Fruit fly (Drosophila melanogaster) whole organism, embryonic: ENCODE results near the gene CG13127.
A peak's percentile ranks its signal among the peaks of the same experiment; 100 is the strongest.

ENCODE experiments used
- Ada2b ChIP-seq: fragments of 200-800 bp; sonication (Bioruptor generic); IDR thresholded peaks from 2 replicates; pipeline ENCODE4 v1.3.6; 2022; ENCODE audit warnings: missing biosample characterization, missing genetic modification characterization
- Antp ChIP-seq: fragments of 200-800 bp; sonication (Bioruptor generic); optimal IDR thresholded peaks from 3 replicates; lab custom pipeline; 2016; ENCODE audit warnings: missing biosample characterization, missing genetic modification characterization
- C15 ChIP-seq: fragments of 200-800 bp; sonication (Bioruptor generic); IDR thresholded peaks from 3 replicates; pipeline ENCODE4 v1.3.6; 2022; ENCODE audit warnings: missing biosample characterization, missing genetic modification characterization
- CG11696 ChIP-seq: fragments of 200-800 bp; sonication (Bioruptor generic); IDR thresholded peaks from 2 replicates; pipeline ENCODE4 v1.3.6; 2022; ENCODE audit warnings: missing biosample characterization, missing genetic modification characterization
- CG12155 ChIP-seq: fragments of 200-800 bp; sonication (Bioruptor generic); optimal IDR thresholded peaks from 3 replicates; lab custom pipeline; 2016; ENCODE audit warnings: missing biosample characterization, missing genetic modification characterization
- CG12769 ChIP-seq: fragments of 200-800 bp; sonication (Bioruptor generic); optimal IDR thresholded peaks from 2 replicates; lab custom pipeline; 2019; ENCODE audit warnings: missing biosample characterization, mild to moderate bottlenecking, missing genetic modification characterization, moderate library complexity
- CG12942 ChIP-seq: fragments of 200-800 bp; sonication (Bioruptor generic); optimal IDR thresholded peaks from 3 replicates; lab custom pipeline; 2016; ENCODE audit warnings: missing biosample characterization, missing genetic modification characterization
- CG2875 ChIP-seq: fragments of 200-800 bp; sonication (Bioruptor generic); optimal IDR thresholded peaks from 2 replicates; lab custom pipeline; 2017; ENCODE audit warnings: missing biosample characterization, mild to moderate bottlenecking, missing genetic modification characterization, missing genetic modification reagents
- CG32532 ChIP-seq: fragments of 200-800 bp; sonication (Bioruptor generic); IDR thresholded peaks from 2 replicates; pipeline ENCODE4 v1.3.6; 2022; ENCODE audit warnings: missing biosample characterization, missing genetic modification characterization
- CG32772 ChIP-seq: fragments of 200-800 bp; sonication (Bioruptor generic); IDR thresholded peaks from 2 replicates; pipeline ENCODE4 v1.3.6; 2022; ENCODE audit warnings: missing biosample characterization, missing genetic modification characterization
- CG34224 ChIP-seq: fragments of 200-800 bp; sonication (Bioruptor generic); IDR thresholded peaks from 3 replicates; pipeline ENCODE4 v1.3.6; 2022; ENCODE audit warnings: missing biosample characterization, missing genetic modification characterization; ENCODE audit not compliant: partially characterized antibody
- CG3726 ChIP-seq: fragments of 200-800 bp; sonication (Bioruptor generic); IDR thresholded peaks from 3 replicates; pipeline ENCODE4, ENCODE4 v1.3.6; 2022; ENCODE audit warnings: missing biosample characterization, missing genetic modification characterization
- CG7556 ChIP-seq: fragments of 200-800 bp; sonication (Bioruptor generic); optimal IDR thresholded peaks from 2 replicates; lab custom pipeline; 2017; ENCODE audit warnings: missing biosample characterization, mild to moderate bottlenecking, missing genetic modification characterization
- CG8089 ChIP-seq: fragments of 200-800 bp; sonication (Bioruptor generic); optimal IDR thresholded peaks from 3 replicates; lab custom pipeline; 2016; ENCODE audit warnings: missing biosample characterization, missing genetic modification characterization
- CG8359 ChIP-seq: fragments of 200-800 bp; sonication (Bioruptor generic); optimal IDR thresholded peaks from 2 replicates; lab custom pipeline; 2017; ENCODE audit warnings: missing biosample characterization, mild to moderate bottlenecking, missing genetic modification characterization, borderline replicate concordance
- CG8765 ChIP-seq: fragments of 200-800 bp; sonication (Bioruptor generic); IDR thresholded peaks from 2 replicates; pipeline ENCODE4 v1.3.6; 2022; ENCODE audit warnings: missing biosample characterization, missing genetic modification characterization
- CkIIα-i1 ChIP-seq: fragments of 200-800 bp; sonication (Bioruptor generic); IDR thresholded peaks from 2 replicates; pipeline ENCODE4 v1.3.6; 2022; ENCODE audit warnings: missing biosample characterization, missing genetic modification characterization
- D19B ChIP-seq: fragments of 200-800 bp; sonication (Bioruptor generic); optimal IDR thresholded peaks from 2 replicates; lab custom pipeline; 2017; ENCODE audit warnings: missing biosample characterization, mild to moderate bottlenecking, missing genetic modification characterization
- Deaf1 ChIP-seq: fragments of 200-800 bp; optimal IDR thresholded peaks from 3 replicates; lab custom pipeline; 2019; ENCODE audit warnings: missing biosample characterization, mild to moderate bottlenecking, missing genetic modification characterization, moderate library complexity
- Gsc ChIP-seq: fragments of 200-800 bp; sonication (Bioruptor generic); IDR thresholded peaks from 2 replicates; pipeline ENCODE4 v1.3.6; 2022; ENCODE audit warnings: missing biosample characterization, missing genetic modification characterization
- HLH54F ChIP-seq: fragments of 200-800 bp; sonication (Bioruptor generic); optimal IDR thresholded peaks from 3 replicates; lab custom pipeline; 2016; ENCODE audit warnings: missing biosample characterization, missing genetic modification characterization
- Hand ChIP-seq: fragments of 200-800 bp; sonication (Bioruptor generic); optimal IDR thresholded peaks from 2 replicates; lab custom pipeline; 2017; ENCODE audit warnings: mild to moderate bottlenecking, missing biosample characterization, missing genetic modification reagents, missing genetic modification characterization
- Hmx ChIP-seq: fragments of 200-800 bp; sonication (Bioruptor generic); optimal IDR thresholded peaks from 2 replicates; lab custom pipeline; 2016; ENCODE audit warnings: missing biosample characterization, missing genetic modification characterization
- Hr78 ChIP-seq, 2 experiments: fragments of 200-800 bp in 1 of 2; fragments of >200 bp in 1 of 2; sonication (Bioruptor generic) in 1 of 2; optimal IDR thresholded peaks; 2 replicates each; lab custom pipeline; 2017 to 2019; ENCODE audit warnings: missing biosample characterization in 2 of 2, missing genetic modification characterization in 2 of 2, mild to moderate bottlenecking in 1 of 2, moderate library complexity in 1 of 2
- MESR4 ChIP-seq: fragments of 200-800 bp; sonication (Bioruptor generic); optimal IDR thresholded peaks from 2 replicates; lab custom pipeline; 2018; ENCODE audit warnings: missing biosample characterization, mild to moderate bottlenecking, missing genetic modification characterization, moderate library complexity
- Rfx ChIP-seq: fragments of 200-800 bp; sonication (Bioruptor generic); IDR thresholded peaks from 2 replicates; pipeline ENCODE4 v1.3.6; 2022; ENCODE audit warnings: missing biosample characterization, missing genetic modification characterization
- Rx ChIP-seq: fragments of 200-800 bp; sonication (Bioruptor generic); IDR thresholded peaks from 2 replicates; pipeline ENCODE4 v1.3.6; 2022; ENCODE audit warnings: missing biosample characterization, missing genetic modification characterization
- Side ChIP-seq: fragments of 200-800 bp; sonication (Bioruptor generic); optimal IDR thresholded peaks from 2 replicates; lab custom pipeline; 2016; ENCODE audit warnings: missing biosample characterization, missing genetic modification characterization
- Spps ChIP-seq: fragments of 200-800 bp; sonication (Bioruptor generic); optimal IDR thresholded peaks from 2 replicates; lab custom pipeline; 2018; ENCODE audit warnings: missing biosample characterization, mild to moderate bottlenecking, missing genetic modification characterization
- btn ChIP-seq: fragments of 200-800 bp; sonication (Bioruptor generic); optimal IDR thresholded peaks from 2 replicates; lab custom pipeline; 2016; ENCODE audit warnings: missing biosample characterization, missing genetic modification characterization
- chn ChIP-seq: fragments of 200-800 bp; sonication (Bioruptor generic); optimal IDR thresholded peaks from 2 replicates; lab custom pipeline; 2016; ENCODE audit warnings: missing biosample characterization, missing genetic modification characterization
- crp ChIP-seq, 2 experiments: fragments of 200-800 bp; sonication (Bioruptor generic); optimal IDR thresholded peaks; 2 replicates in 1 of 2; 3 replicates in 1 of 2; lab custom pipeline; 2017; ENCODE audit warnings: missing biosample characterization in 2 of 2, missing genetic modification characterization in 2 of 2, mild to moderate bottlenecking in 1 of 2, moderate library complexity in 1 of 2
- eve ChIP-seq, 2 experiments: fragments of >200 bp; optimal IDR thresholded peaks; 2 replicates each; lab custom pipeline; 2017; ENCODE audit warnings: missing biosample characterization in 2 of 2, missing genetic modification characterization in 2 of 2
- ewg ChIP-seq: fragments of 200-800 bp; sonication (Bioruptor generic); optimal IDR thresholded peaks from 3 replicates; lab custom pipeline; 2017; ENCODE audit warnings: mild to moderate bottlenecking, missing biosample characterization, missing genetic modification reagents, missing genetic modification characterization
- grau ChIP-seq: fragments of 200-800 bp; optimal IDR thresholded peaks from 3 replicates; lab custom pipeline; 2019; ENCODE audit warnings: missing biosample characterization, mild to moderate bottlenecking, missing genetic modification characterization, moderate library complexity
- jigr1 ChIP-seq: fragments of 200-800 bp; sonication (Bioruptor generic); IDR thresholded peaks from 3 replicates; pipeline ENCODE4 v1.3.6; 2022; ENCODE audit warnings: missing biosample characterization, missing genetic modification characterization
- kah ChIP-seq: fragments of 200-800 bp; sonication (Bioruptor generic); optimal IDR thresholded peaks from 2 replicates; lab custom pipeline; 2018; ENCODE audit warnings: missing biosample characterization, mild to moderate bottlenecking, missing genetic modification characterization
- knrl ChIP-seq: fragments of 200-800 bp; sonication (Bioruptor generic); IDR thresholded peaks from 3 replicates; pipeline ENCODE4 v1.3.6; 2022; ENCODE audit warnings: missing biosample characterization, missing genetic modification characterization; ENCODE audit not compliant: partially characterized antibody
- pan ChIP-seq, 4 experiments: fragments of >200 bp in 3 of 4; fragments of 200-800 bp in 1 of 4; sonication (Bioruptor generic) in 1 of 4; optimal IDR thresholded peaks in 3 of 4; IDR thresholded peaks in 1 of 4; 2 replicates each; pipeline versions ENCODE4 v1.3.6 to Lab custom; 2017 to 2022; ENCODE audit warnings: missing biosample characterization in 2 of 4, missing genetic modification characterization in 2 of 4, mixed read lengths in 1 of 4
- peb ChIP-seq: fragments of 200-800 bp; sonication (Bioruptor generic); IDR thresholded peaks from 2 replicates; pipeline ENCODE4 v1.3.6; 2022; ENCODE audit warnings: missing biosample characterization, missing genetic modification characterization
- pnt ChIP-seq: fragments of 200-800 bp; sonication (Bioruptor generic); optimal IDR thresholded peaks from 3 replicates; lab custom pipeline; 2016; ENCODE audit warnings: missing biosample characterization, missing genetic modification characterization
- sd ChIP-seq: fragments of 200-800 bp; sonication (Bioruptor generic); optimal IDR thresholded peaks from 3 replicates; lab custom pipeline; 2018; ENCODE audit warnings: missing biosample characterization, mild to moderate bottlenecking, missing genetic modification characterization, moderate library complexity
- sens ChIP-seq: fragments of 200-800 bp; sonication (Bioruptor generic); peaks from one replicate; lab custom pipeline; 2016; ENCODE audit warnings: missing biosample characterization, missing genetic modification characterization
- seq ChIP-seq: fragments of 200-800 bp; sonication (Bioruptor generic); IDR thresholded peaks from 2 replicates; pipeline ENCODE4 v1.3.6; 2022; ENCODE audit warnings: missing biosample characterization, missing genetic modification characterization
- slp2 ChIP-seq: fragments of 200-800 bp; sonication (Bioruptor generic); optimal IDR thresholded peaks from 2 replicates; lab custom pipeline; 2016; ENCODE audit warnings: missing biosample characterization, missing genetic modification characterization
- stwl ChIP-seq: fragments of 200-800 bp; sonication (Bioruptor generic); optimal IDR thresholded peaks from 3 replicates; lab custom pipeline; 2018; ENCODE audit warnings: missing biosample characterization, mild to moderate bottlenecking, missing genetic modification characterization, moderate library complexity
- trem ChIP-seq: fragments of 200-800 bp; optimal IDR thresholded peaks from 3 replicates; lab custom pipeline; 2019; ENCODE audit warnings: missing biosample characterization, mild to moderate bottlenecking, missing genetic modification characterization, moderate library complexity
- trh ChIP-seq: fragments of 200-800 bp; sonication (Bioruptor generic); optimal IDR thresholded peaks from 2 replicates; lab custom pipeline; 2016; ENCODE audit warnings: missing biosample characterization, missing genetic modification characterization
- vvl ChIP-seq: fragments of 200-800 bp; sonication (Bioruptor generic); IDR thresholded peaks from 2 replicates; pipeline ENCODE4 v1.3.6; 2022; ENCODE audit warnings: missing biosample characterization, missing genetic modification characterization
- zfh1 ChIP-seq: fragments of 200-800 bp; sonication (Bioruptor generic); IDR thresholded peaks from 3 replicates; pipeline ENCODE4 v1.3.6; 2022; ENCODE audit warnings: missing biosample characterization, missing genetic modification characterization

Gene CG13127

dm6 chr2L:10057236-10057635 lies 30.8 kb downstream of the CG13127 start (continued):
- TF ChIP-seq CkIIα-i1 (GFP tag; lab: Robert Waterston, UW) (no peak), trem (peak; percentile 50), MESR4 (GFP tag; lab: Kevin White, UChicago) (no peak), CG8089 (GFP tag; lab: Kevin White, UChicago) (peak; percentile 63), sd (tag; lab: Kevin White, UChicago) (no peak), trh (peak; percentile 10), seq (0 out of 2 replicates have a peak, but pooled peaks have one; percentile 27), Rfx (GFP tag; lab: Robert Waterston, UW) (peak; percentile 83), D19B (GFP tag; lab: Kevin White, UChicago) (no peak), zfh1 (GFP tag; lab: Robert Waterston, UW) (peak; percentile 96), CG34224 (GFP tag; lab: Robert Waterston, UW) (no peak), peb (peak; percentile 78), Ada2b (GFP tag; lab: Robert Waterston, UW) (peak; percentile 76), vvl (GFP tag; lab: Robert Waterston, UW) (peak; percentile 91), Antp (GFP tag; lab: Kevin White, UChicago) (peak; percentile 84), jigr1 (GFP tag; lab: Robert Waterston, UW) (0 out of 3 replicates have a peak, but pooled peaks have one; percentile 70), CG12942 (GFP tag; lab: Kevin White, UChicago) (peak; percentile 62), knrl (no peak), chn (GFP tag; lab: Kevin White, UChicago) (peak; percentile 80), CG8359 (peak; percentile 42), Side (GFP tag; lab: Kevin White, UChicago) (peak; percentile 78), btn (GFP tag; lab: Kevin White, UChicago) (peak; percentile 50), CG12769 (tag; lab: Kevin White, UChicago) (peak; percentile 49), Deaf1 (tag; lab: Kevin White, UChicago) (no peak), Spps (tag; lab: Kevin White, UChicago) (peak; percentile 65), ewg (GFP tag; lab: Kevin White, UChicago) (peak; percentile 50), stwl (tag; lab: Kevin White, UChicago) (peak; percentile 13), CG8765 (GFP tag; lab: Robert Waterston, UW) (peak; percentile 89), eve (GFP tag; optimal IDR thresholded peaks at IDR 0.05; lab: Kevin White, UChicago) (no peak), CG2875 (GFP tag; lab: Kevin White, UChicago) (peak; percentile 45), CG3726 (GFP tag; lab: Robert Waterston, UW) (peak; percentile 81; the same call in 2 of the 3 replicates), Hand (GFP tag; lab: Kevin White, UChicago) (no peak), CG7556 (GFP tag; lab: Kevin White, UChicago) (peak; percentile 32), pan (optimal IDR thresholded peaks at IDR 0.05; lab: Kevin White, UChicago) (no peak), pan (GFP tag; optimal IDR thresholded peaks at IDR 0.05 in 1 of 2, IDR thresholded peaks at IDR 0.05 in 1 of 2) (peak in 1 of 2 experiments; percentile 71), crp (GFP tag; optimal IDR thresholded peaks at IDR 0.05; lab: Kevin White, UChicago) (peak in 1 of 2 experiments; percentile 43), Hr78 (GFP tag; optimal IDR thresholded peaks at IDR 0.05; lab: Kevin White, UChicago) (peak in 1 of 2 experiments; percentile 2), Gsc (peak; percentile 61), CG32772 (GFP tag; lab: Robert Waterston, UW) (peak; percentile 88), pnt (GFP tag; lab: Kevin White, UChicago) (peak; percentile 84), CG12155 (GFP tag; lab: Kevin White, UChicago) (peak; percentile 48), kah (GFP tag; lab: Kevin White, UChicago) (no peak), Hmx (GFP tag; lab: Kevin White, UChicago) (no peak), CG11696 (GFP tag; lab: Robert Waterston, UW) (peak; percentile 56; the same call in 1 of the 2 replicates), sens (peak; percentile 96), grau (peak; percentile 51), C15 (peak; percentile 38; the same call in 1 of the 3 replicates), Rx (GFP tag; lab: Robert Waterston, UW) (peak; percentile 81), HLH54F (GFP tag; lab: Kevin White, UChicago) (peak; percentile 59), slp2 (peak; percentile 69), CG32532 (GFP tag; lab: Robert Waterston, UW) (peak; percentile 62)
